Worm (Caenorhabditis elegans) whole organism, midembryonic: ENCODE measurements around the gene T26H5.11.

Source experiments
- T22C8.4 ChIP-seq: fragments of 200-800 bp; sonication (Bioruptor generic); IDR thresholded peaks from 2 replicates; pipeline ENCODE4 v1.3.6; 2022; ENCODE audit warnings: missing genetic modification characterization, missing compliant biosample characterization
- cog-1 ChIP-seq: sonication (generic microtip); optimal IDR thresholded peaks from 2 replicates; lab custom pipeline; 2016; ENCODE audit warnings: missing genetic modification characterization, missing compliant biosample characterization
- flt-1 ChIP-seq: fragments of 200-800 bp; sonication (Bioruptor generic); IDR thresholded peaks from 2 replicates; pipeline ENCODE4 v1.3.6; 2022; ENCODE audit warnings: missing genetic modification characterization, missing compliant biosample characterization
- klf-2 ChIP-seq: fragments of 200-800 bp; sonication (Bioruptor generic); conservative IDR thresholded peaks from 2 replicates; pipeline ENCODE4 v1.3.6; 2022; ENCODE audit warnings: missing genetic modification reagents, missing genetic modification characterization, missing compliant biosample characterization
- med-1 ChIP-seq: sonication (generic microtip); optimal IDR thresholded peaks from 2 replicates; lab custom pipeline; 2017; ENCODE audit warnings: missing genetic modification characterization, mild to moderate bottlenecking, missing compliant biosample characterization, antibody characterized with exemption, missing genetic modification reagents; ENCODE audit not compliant: insufficient read depth
- ref-1 ChIP-seq: fragments of 200-800 bp; sonication (Bioruptor generic); conservative IDR thresholded peaks from 2 replicates; pipeline ENCODE4 v1.3.6; 2022; ENCODE audit warnings: missing genetic modification reagents, missing genetic modification characterization, missing compliant biosample characterization
- tab-1 ChIP-seq: fragments of 200-800 bp; sonication (Bioruptor generic); IDR thresholded peaks from 2 replicates; pipeline ENCODE4 v1.3.6; 2022; ENCODE audit warnings: missing genetic modification characterization, missing compliant biosample characterization
- ztf-23 ChIP-seq: fragments of 200-800 bp; sonication (Bioruptor generic); IDR thresholded peaks from 2 replicates; pipeline ENCODE4 v1.3.6; 2022; ENCODE audit warnings: missing genetic modification reagents, missing genetic modification characterization, missing compliant biosample characterization
- ztf-29 ChIP-seq: fragments of 200-800 bp; sonication (Bioruptor generic); IDR thresholded peaks from 2 replicates; pipeline ENCODE4 v1.3.6; 2022; ENCODE audit warnings: missing genetic modification reagents, missing genetic modification characterization, missing compliant biosample characterization

DNA sequence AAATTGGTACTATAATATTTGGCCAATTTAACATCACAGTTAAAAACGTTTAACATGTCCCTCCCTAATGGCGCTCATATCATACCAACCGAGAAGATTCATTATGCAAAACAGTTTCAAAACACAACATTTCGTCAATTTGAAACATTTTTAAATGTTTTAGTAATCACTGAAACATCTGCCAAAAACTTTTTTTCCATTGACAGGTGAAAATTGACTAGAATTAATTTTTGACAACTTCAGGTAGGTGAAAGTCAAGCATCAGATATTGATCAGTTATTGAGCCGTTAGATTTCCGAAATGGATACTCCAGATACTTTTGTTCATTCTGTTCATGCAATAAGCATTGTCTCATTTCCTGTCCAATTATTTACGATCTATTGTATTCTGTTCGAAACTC, 37.2 kb downstream of the T26H5.11 start, which contains the start of gene srh-257:
- TF ChIP-seq klf-2 (GFP tag; lab: Robert Waterston, UW) (no peak), ref-1 (GFP tag; lab: Robert Waterston, UW) (no peak), flt-1 (GFP tag; lab: Robert Waterston, UW) (no peak), tab-1 (GFP tag; lab: Robert Waterston, UW) (no peak), ztf-29 (GFP tag; lab: Robert Waterston, UW) (no peak), ztf-23 (GFP tag; lab: Robert Waterston, UW) (no peak), med-1 (GFP tag; lab: Kevin White, UChicago) (no peak), T22C8.4 (GFP tag; lab: Robert Waterston, UW) (no peak), cog-1 (tag; lab: Kevin White, UChicago) (no peak)
